Worm (Caenorhabditis elegans): Measurements from ENCODE around the gene cyp-33E3.

cyp-33E3 gene

DNA sequence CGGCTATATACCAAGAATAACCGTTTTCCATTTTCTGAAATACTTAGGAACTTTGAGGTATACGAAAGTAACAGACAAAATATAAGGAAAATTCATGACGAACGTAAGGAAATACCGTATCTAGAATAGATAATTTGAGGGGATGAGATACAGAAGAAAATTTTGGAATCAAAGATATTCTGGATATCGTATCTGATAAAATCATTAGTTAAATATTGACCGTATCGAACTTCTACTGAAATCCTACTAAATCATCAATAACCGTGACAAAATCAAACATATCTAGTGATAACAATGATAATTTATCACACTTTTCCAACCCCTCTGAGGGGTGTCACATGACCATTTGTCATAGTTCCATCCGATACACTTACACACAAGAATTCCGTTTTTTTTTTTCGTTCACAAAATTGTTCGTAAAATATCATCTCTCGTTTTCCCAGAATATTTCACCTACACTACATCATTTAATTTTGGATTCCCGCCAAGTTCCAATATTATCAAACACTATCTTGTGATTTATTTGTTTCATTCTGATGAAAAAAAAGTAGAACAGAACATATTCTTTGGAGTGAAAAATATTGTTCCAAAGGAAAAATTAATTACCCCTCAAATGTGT, 14.0 kb upstream of the cyp-33E3 start, which contains the start of gene Y59H11AR.4:
Gene Y59H11AR.4 (minus strand): TSS at position 51 of the 619 bp plus-strand sequence.
- no peak for TF ChIP-seq ceh-83 (GFP tag; optimal IDR thresholded peaks at IDR 0.05)
- no peak for TF ChIP-seq unc-62 (GFP tag; optimal IDR thresholded peaks at IDR 0.05)
- no peak for TF ChIP-seq bed-3 (GFP tag; optimal IDR thresholded peaks at IDR 0.05)
- no peak for TF ChIP-seq nhr-12 (tag; optimal IDR thresholded peaks at IDR 0.05)
- TF ChIP-seq pha-4 (tag; optimal IDR thresholded peaks at IDR 0.05): no peak

DNA sequence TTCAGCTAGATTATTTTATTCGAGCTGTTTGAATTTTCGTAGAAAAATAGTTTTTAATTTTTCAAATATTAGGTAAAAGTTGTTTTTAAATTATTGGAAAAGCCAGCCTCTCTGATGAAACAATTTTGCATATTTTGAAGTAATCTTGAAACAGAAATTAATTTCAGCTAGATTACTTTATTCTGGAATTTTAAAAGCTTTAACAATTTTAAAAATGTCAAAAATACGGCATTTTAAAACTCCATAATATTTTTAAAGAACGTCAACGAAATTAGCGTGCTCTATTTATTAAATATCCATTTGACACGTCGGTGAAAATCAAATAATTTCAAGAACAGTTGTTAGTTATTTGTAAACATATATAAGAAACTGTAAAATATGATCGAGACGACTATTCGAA, 11.9 kb upstream of the cyp-33E3 start, which contains the start of gene Y59H11AR.10:
Gene Y59H11AR.10 (plus strand): TSS at position 301 of the 400 bp plus-strand sequence.
- TF ChIP-seq ceh-43 (GFP tag; optimal IDR thresholded peaks at IDR 0.05) (no peak), lin-13 (tag; optimal IDR thresholded peaks at IDR 0.05) (no peak), cnd-1 (tag; optimal IDR thresholded peaks at IDR 0.05) (no peak), nhr-76 (tag; optimal IDR thresholded peaks at IDR 0.05) (no peak), bed-3 (GFP tag; optimal IDR thresholded peaks at IDR 0.05) (no peak), hlh-1 (tag; optimal IDR thresholded peaks at IDR 0.05) (no peak), nhr-12 (tag; optimal IDR thresholded peaks at IDR 0.05) (no peak), flh-1 (GFP tag; optimal IDR thresholded peaks at IDR 0.05) (no peak), drap-1 (GFP tag; optimal IDR thresholded peaks at IDR 0.05) (no peak), tbx-8 (GFP tag; optimal IDR thresholded peaks at IDR 0.05) (no peak)

DNA sequence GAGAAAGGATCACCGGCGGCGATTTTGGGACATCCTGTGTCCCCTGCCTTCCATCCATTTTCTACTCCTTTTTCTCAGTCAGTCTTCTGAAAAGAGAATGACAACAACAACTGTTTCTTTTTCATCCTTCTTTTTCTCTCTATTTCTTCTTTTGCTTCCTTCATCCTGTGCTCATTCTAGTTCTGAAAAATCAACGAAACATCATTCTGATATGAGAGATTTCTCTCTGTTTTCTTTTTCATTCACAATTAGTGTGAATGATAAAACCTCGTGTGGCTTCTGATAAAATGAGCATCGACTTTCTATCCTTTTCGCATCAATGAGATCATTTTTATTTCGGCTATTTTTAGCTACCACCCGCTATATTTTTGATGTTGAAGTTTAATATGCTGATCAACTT, 9.6 kb upstream of the cyp-33E3 start:
- no peak for TF ChIP-seq nhr-28 (tag; optimal IDR thresholded peaks at IDR 0.05)
- peak; percentile 42 for TF ChIP-seq hlh-1 (tag; optimal IDR thresholded peaks at IDR 0.05)
- TF ChIP-seq unc-62 (GFP tag; optimal IDR thresholded peaks at IDR 0.05): peak; percentile 7
- TF ChIP-seq mab-5 (tag; optimal IDR thresholded peaks at IDR 0.05): no peak
- peak; percentile 65 for TF ChIP-seq unc-120 (tag; optimal IDR thresholded peaks at IDR 0.05; ENCODE audit: poor library complexity, severe bottlenecking)
- TF ChIP-seq elt-1 (tag; optimal IDR thresholded peaks at IDR 0.05; ENCODE audit: borderline replicate concordance, insufficient read depth): no peak
- no peak for TF ChIP-seq ceh-43 (GFP tag; optimal IDR thresholded peaks at IDR 0.05)

DNA sequence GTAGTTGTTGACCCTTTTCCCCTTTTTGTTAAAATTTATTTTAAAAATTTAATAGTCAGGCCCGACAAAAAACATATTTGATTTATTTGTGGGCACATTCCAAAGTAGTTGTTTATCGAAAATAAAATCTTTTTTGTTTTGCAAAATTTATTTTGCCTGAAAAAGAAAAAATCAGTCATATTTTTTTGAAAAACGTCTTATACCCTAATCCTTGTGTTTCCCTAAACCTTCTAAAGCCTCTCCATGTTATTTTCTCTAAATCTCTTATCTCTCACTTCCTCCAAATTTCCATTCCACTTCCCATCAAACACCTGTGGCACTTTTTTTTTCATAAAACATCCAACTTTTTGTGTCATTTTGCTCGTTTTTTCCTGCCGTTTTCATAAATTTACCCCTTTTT, 6.6 kb upstream of the cyp-33E3 start:
- TF ChIP-seq mls-2 (tag; optimal IDR thresholded peaks at IDR 0.05): no peak
- TF ChIP-seq nhr-76 (tag; optimal IDR thresholded peaks at IDR 0.05): no peak
- no peak for TF ChIP-seq blmp-1 (tag; optimal IDR thresholded peaks at IDR 0.05)
- no peak for TF ChIP-seq sem-2 (GFP tag; optimal IDR thresholded peaks at IDR 0.05)
- TF ChIP-seq ztf-11 (tag; optimal IDR thresholded peaks at IDR 0.05): no peak
- TF ChIP-seq drap-1 (GFP tag; optimal IDR thresholded peaks at IDR 0.05): no peak
- no peak for TF ChIP-seq M03D4.4 (tag; optimal IDR thresholded peaks at IDR 0.05)
- no peak for TF ChIP-seq lin-32 (GFP tag; optimal IDR thresholded peaks at IDR 0.05)

DNA sequence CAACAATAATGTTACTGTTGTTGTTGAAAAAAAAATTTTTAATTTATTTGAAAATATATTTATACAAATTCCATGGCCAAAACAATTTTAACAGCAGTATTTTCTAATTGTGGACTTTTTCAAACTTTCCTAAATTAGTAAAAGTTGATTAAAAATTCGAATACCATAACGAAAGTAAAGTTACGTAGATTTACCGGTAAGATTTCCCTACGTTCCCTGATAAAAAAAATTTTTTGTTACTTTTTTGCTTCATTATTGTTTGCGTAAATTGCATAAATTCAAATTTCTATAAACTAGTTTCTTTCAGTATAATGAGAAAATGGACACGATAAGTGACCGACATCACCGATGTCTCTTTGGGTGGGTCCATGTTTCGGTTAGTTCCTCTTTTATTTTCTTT, 5.9 kb upstream of the cyp-33E3 start, which contains the start of gene F42A9.6:
Gene F42A9.6 (plus strand): TSS at position 301 of the 400 bp plus-strand sequence.
- no peak for TF ChIP-seq ceh-43 (GFP tag; optimal IDR thresholded peaks at IDR 0.05)

DNA sequence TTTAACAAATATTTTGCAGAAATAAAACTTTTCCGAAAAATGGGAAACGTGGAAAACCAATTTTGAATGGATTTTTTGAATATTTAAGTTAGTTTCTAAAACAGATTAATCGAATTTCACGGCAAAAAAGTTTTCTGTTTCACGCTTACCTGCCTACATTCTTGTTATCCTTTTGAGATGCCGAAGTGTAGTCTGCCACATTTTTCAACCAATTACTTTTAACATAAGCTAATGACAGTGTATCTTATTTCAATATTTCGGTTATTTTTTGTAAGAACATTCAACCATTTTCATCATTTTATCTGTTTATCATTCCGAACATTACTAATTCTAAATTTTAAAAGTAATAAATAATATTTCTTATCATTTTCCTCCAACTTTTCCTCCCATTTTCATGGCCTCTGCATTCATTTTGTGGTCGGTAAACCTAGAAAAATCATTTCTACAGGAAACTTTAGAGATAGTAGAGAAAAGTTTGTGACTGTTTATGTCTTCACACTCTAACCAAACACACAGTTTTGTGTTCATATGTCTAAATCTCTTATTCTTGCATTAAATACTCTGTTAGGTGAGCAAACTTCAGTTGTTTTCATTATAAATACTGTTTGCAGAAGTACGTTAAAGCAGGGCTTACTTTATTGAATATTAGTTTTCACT, 2.8 kb upstream of the cyp-33E3 start, which contains the start of the genes F42A9.17 and cyp-33E2:
Gene F42A9.17 (minus strand): TSS at position 51 of the 657 bp plus-strand sequence.
Gene cyp-33E2 (plus strand): TSS at position 449 of the 657 bp plus-strand sequence.
- TF ChIP-seq unc-120 (tag; optimal IDR thresholded peaks at IDR 0.05; ENCODE audit: poor library complexity, severe bottlenecking) (no peak), M03D4.4 (tag; optimal IDR thresholded peaks at IDR 0.05) (no peak)

DNA sequence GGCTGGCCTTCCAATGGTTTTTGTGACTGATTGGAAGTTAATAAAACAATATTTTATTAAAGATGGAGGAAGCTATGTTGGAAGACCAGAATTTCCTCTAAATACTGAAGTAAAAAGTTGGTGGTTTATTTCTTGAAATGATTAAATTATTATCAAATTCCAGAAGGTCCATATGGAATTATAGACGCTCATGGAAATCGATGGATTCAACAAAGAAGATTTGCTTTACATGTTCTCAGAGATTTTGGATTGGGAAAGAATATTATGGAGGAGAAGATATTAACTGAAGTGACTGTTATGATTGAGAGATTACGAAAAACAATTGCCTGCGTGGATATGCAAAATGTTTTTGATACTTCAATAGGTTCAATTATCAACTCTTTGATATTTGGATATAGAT, 519 bp downstream of the cyp-33E3 start:
- no peak for TF ChIP-seq drap-1 (GFP tag; optimal IDR thresholded peaks at IDR 0.05)
- no peak for TF ChIP-seq blmp-1 (tag; optimal IDR thresholded peaks at IDR 0.05)
- no peak for TF ChIP-seq unc-62 (GFP tag; optimal IDR thresholded peaks at IDR 0.05)
- TF ChIP-seq elt-1 (tag; optimal IDR thresholded peaks at IDR 0.05; ENCODE audit: borderline replicate concordance, insufficient read depth): no peak
- TF ChIP-seq lin-32 (GFP tag; optimal IDR thresholded peaks at IDR 0.05): no peak
- no peak for TF ChIP-seq lin-13 (tag; optimal IDR thresholded peaks at IDR 0.05)
- TF ChIP-seq cnd-1 (tag; optimal IDR thresholded peaks at IDR 0.05): no peak
- TF ChIP-seq ceh-39 (tag; optimal IDR thresholded peaks at IDR 0.05): no peak
- TF ChIP-seq unc-39 (tag; optimal IDR thresholded peaks at IDR 0.05): no peak
- no peak for TF ChIP-seq ceh-43 (GFP tag; optimal IDR thresholded peaks at IDR 0.05)
- TF ChIP-seq M03D4.4 (tag; optimal IDR thresholded peaks at IDR 0.05): no peak
- no peak for TF ChIP-seq sem-2 (GFP tag; optimal IDR thresholded peaks at IDR 0.05)
- no peak for TF ChIP-seq ces-1 (GFP tag; optimal IDR thresholded peaks at IDR 0.05)

All from whole organism, mixed stage, embryonic.